Worm (Caenorhabditis elegans) whole organism, L1 larva: ENCODE measurements around the gene math-14.
A peak's percentile ranks its signal among the peaks of the same experiment; 100 is the strongest.

Experiments
- Y116A8C.19 ChIP-seq: sonication (generic microtip); optimal IDR thresholded peaks from 2 replicates; lab custom pipeline; 2016; ENCODE audit warnings: missing compliant biosample characterization, missing genetic modification characterization, borderline replicate concordance
- alr-1 ChIP-seq: fragments of 200-800 bp; sonication (Bioruptor generic); optimal IDR thresholded peaks from 2 replicates; lab custom pipeline; 2018; ENCODE audit warnings: borderline replicate concordance, mild to moderate bottlenecking, missing genetic modification characterization, missing compliant biosample characterization
- aly-2 ChIP-seq: fragments of 150-350 bp; optimal IDR thresholded peaks from 2 replicates; lab custom pipeline; 2014; ENCODE audit warnings: missing biosample characterization, missing genetic modification characterization
- blmp-1 ChIP-seq: fragments of 150-350 bp; optimal IDR thresholded peaks from 2 replicates; lab custom pipeline; 2014; ENCODE audit warnings: missing biosample characterization, missing genetic modification characterization
- ceh-88 ChIP-seq: fragments of 200-800 bp; sonication (Bioruptor generic); IDR thresholded peaks from 2 replicates; pipeline ENCODE4 v1.3.6; 2022; ENCODE audit warnings: missing genetic modification characterization, missing compliant biosample characterization
- efl-1 ChIP-seq, 4 experiments: fragments of 150-350 bp; optimal IDR thresholded peaks in 3 of 4; peaks in 1 of 4; 1 replicate in 1 of 4; 2 replicates in 3 of 4; lab custom pipeline; 2014; ENCODE audit warnings: missing biosample characterization in 2 of 4, missing genetic modification characterization in 2 of 4, missing genetic modification reagents in 2 of 4
- egl-13 ChIP-seq: sonication (generic microtip); optimal IDR thresholded peaks from 2 replicates; lab custom pipeline; 2016; ENCODE audit warnings: missing genotype, missing genetic modification reagents, missing genetic modification characterization, missing compliant biosample characterization
- elt-2 ChIP-seq: sonication (generic microtip); optimal IDR thresholded peaks from 2 replicates; lab custom pipeline; 2016; ENCODE audit warnings: missing genetic modification characterization, mild to moderate bottlenecking, inconsistent platforms, missing compliant biosample characterization, missing genetic modification reagents
- elt-3 ChIP-seq, 6 experiments: fragments of 150-350 bp in 1 of 6; sonication (generic microtip); optimal IDR thresholded peaks; 2 replicates each; lab custom pipeline; 2017 to 2018; ENCODE audit warnings: missing biosample characterization in 6 of 6, missing genetic modification characterization in 6 of 6, inconsistent platforms in 1 of 6
- hpl-2 ChIP-seq: fragments of 150-350 bp; optimal IDR thresholded peaks from 2 replicates; lab custom pipeline; 2014; ENCODE audit warnings: missing biosample characterization, missing genetic modification reagents, missing genetic modification characterization
- isw-1 ChIP-seq: fragments of 200-800 bp; sonication (Bioruptor generic); IDR thresholded peaks from 2 replicates; pipeline ENCODE4 v1.3.6; 2022; ENCODE audit warnings: missing genetic modification characterization, missing compliant biosample characterization
- jun-1 ChIP-seq: fragments of 150-350 bp; optimal IDR thresholded peaks from 2 replicates; lab custom pipeline; 2014; ENCODE audit warnings: missing biosample characterization, missing genetic modification reagents, missing genetic modification characterization
- lin-14 ChIP-seq: fragments of 200-800 bp; sonication (Bioruptor generic); optimal IDR thresholded peaks from 2 replicates; lab custom pipeline; 2018; ENCODE audit warnings: mild to moderate bottlenecking, missing genetic modification characterization, moderate library complexity, missing compliant biosample characterization
- lin-15B ChIP-seq: fragments of 150-350 bp; sonication (generic microtip); optimal IDR thresholded peaks from 3 replicates; lab custom pipeline; 2014; ENCODE audit warnings: missing biosample characterization, missing genetic modification characterization
- lin-35 ChIP-seq, 2 experiments: fragments of 150-350 bp; optimal IDR thresholded peaks; 2 replicates each; lab custom pipeline; 2014; ENCODE audit warnings: missing biosample characterization in 2 of 2, missing genetic modification characterization in 2 of 2, missing genetic modification reagents in 2 of 2
- mab-9 ChIP-seq: fragments of 200-800 bp; sonication (Bioruptor generic); IDR thresholded peaks from 2 replicates; pipeline ENCODE4 v1.3.6; 2022; ENCODE audit warnings: missing genetic modification reagents, missing genetic modification characterization, missing compliant biosample characterization
- mdl-1 ChIP-seq, 2 experiments: fragments of 150-350 bp; optimal IDR thresholded peaks; 2 replicates each; lab custom pipeline; 2014 to 2017; ENCODE audit warnings: missing biosample characterization in 2 of 2, missing genetic modification characterization in 2 of 2, inconsistent platforms in 1 of 2
- mef-2 ChIP-seq: fragments of 150-350 bp; optimal IDR thresholded peaks from 2 replicates; lab custom pipeline; 2014; ENCODE audit warnings: missing biosample characterization, missing genetic modification characterization
- nhr-11 ChIP-seq: fragments of 150-350 bp; optimal IDR thresholded peaks from 2 replicates; lab custom pipeline; 2014; ENCODE audit warnings: missing biosample characterization, missing genetic modification characterization
- nhr-19 ChIP-seq: fragments of 200-800 bp; sonication (Bioruptor generic); conservative IDR thresholded peaks from 2 replicates; pipeline ENCODE4 v1.3.6; 2022; ENCODE audit warnings: missing genetic modification characterization, missing compliant biosample characterization
- nhr-237 ChIP-seq: fragments of 150-350 bp; optimal IDR thresholded peaks from 2 replicates; lab custom pipeline; 2014; ENCODE audit warnings: missing biosample characterization, missing genetic modification characterization
- nhr-71 ChIP-seq: sonication (generic microtip); optimal IDR thresholded peaks from 2 replicates; lab custom pipeline; 2016; ENCODE audit warnings: mild to moderate bottlenecking, missing genetic modification characterization, moderate library complexity, missing compliant biosample characterization
- nhr-84 ChIP-seq: sonication (generic microtip); optimal IDR thresholded peaks from 2 replicates; lab custom pipeline; 2017; ENCODE audit warnings: missing biosample characterization, missing genetic modification characterization
- nhr-90 ChIP-seq: sonication (generic microtip); optimal IDR thresholded peaks from 2 replicates; lab custom pipeline; 2016; ENCODE audit warnings: mild to moderate bottlenecking, missing genetic modification characterization, missing compliant biosample characterization; ENCODE audit not compliant: poor library complexity
- pax-3 ChIP-seq: fragments of 200-800 bp; sonication (Bioruptor generic); optimal IDR thresholded peaks from 2 replicates; lab custom pipeline; 2018; ENCODE audit warnings: mild to moderate bottlenecking, missing genetic modification characterization, moderate library complexity, missing compliant biosample characterization
- pqm-1 ChIP-seq: sonication (generic microtip); optimal IDR thresholded peaks from 3 replicates; lab custom pipeline; 2017; ENCODE audit warnings: missing biosample characterization, missing genetic modification characterization
- skn-1 ChIP-seq: fragments of 150-350 bp; optimal IDR thresholded peaks from 2 replicates; lab custom pipeline; 2014; ENCODE audit warnings: missing biosample characterization, missing genetic modification characterization
- sox-4 ChIP-seq: sonication (generic microtip); optimal IDR thresholded peaks from 2 replicates; lab custom pipeline; 2016; ENCODE audit warnings: missing genetic modification characterization, missing compliant biosample characterization
- tlp-1 ChIP-seq: fragments of 150-350 bp; optimal IDR thresholded peaks from 2 replicates; lab custom pipeline; 2014; ENCODE audit warnings: missing biosample characterization, missing genetic modification characterization
- unc-62 ChIP-seq: fragments of 150-350 bp; optimal IDR thresholded peaks from 2 replicates; lab custom pipeline; 2014; ENCODE audit warnings: missing biosample characterization, missing genetic modification reagents, missing genetic modification characterization
- unc-98 ChIP-seq: fragments of 200-800 bp; sonication (Bioruptor generic); IDR thresholded peaks from 2 replicates; pipeline ENCODE4 v1.3.6; 2022; ENCODE audit warnings: missing genetic modification characterization, missing compliant biosample characterization
- xbp-1 ChIP-seq: sonication (generic microtip); optimal IDR thresholded peaks from 2 replicates; lab custom pipeline; 2016; ENCODE audit warnings: missing genetic modification characterization, missing compliant biosample characterization
- zip-4 ChIP-seq: fragments of 200-800 bp; sonication (Bioruptor generic); optimal IDR thresholded peaks from 2 replicates; lab custom pipeline; 2018; ENCODE audit warnings: mild to moderate bottlenecking, missing genetic modification characterization, moderate library complexity, missing compliant biosample characterization
- ztf-11 ChIP-seq, 2 experiments: sonication (generic microtip); optimal IDR thresholded peaks; 2 replicates each; lab custom pipeline; 2016 to 2017; ENCODE audit warnings: missing genetic modification characterization in 2 of 2, missing biosample characterization in 1 of 2, missing compliant biosample characterization in 1 of 2
- ztf-4 ChIP-seq: fragments of 150-350 bp; optimal IDR thresholded peaks from 2 replicates; lab custom pipeline; 2014; ENCODE audit warnings: missing biosample characterization, missing genetic modification characterization

math-14 gene

ce11 chrII:1830182-1830682, 39.0 kb upstream of the math-14 start, which contains the start of gene math-40:
Gene math-40, plus strand, starts transcription at chrII:1830632.
- TF ChIP-seq alr-1 (tag; lab: Kevin White, UChicago) (no peak), skn-1 (no peak), mdl-1 (tag; optimal IDR thresholded peaks at IDR 0.05; lab: Kevin White, UChicago) (no peak), nhr-90 (no peak), tlp-1 (tag; lab: Kevin White, UChicago) (no peak), aly-2 (no peak), nhr-11 (tag; lab: Kevin White, UChicago) (no peak), ztf-11 (tag; optimal IDR thresholded peaks at IDR 0.05; lab: Kevin White, UChicago) (no peak), elt-2 (tag; lab: Kevin White, UChicago) (peak; percentile 26), jun-1 (tag; lab: Kevin White, UChicago) (no peak), blmp-1 (tag; lab: Kevin White, UChicago) (no peak), mab-9 (GFP tag; lab: Robert Waterston, UW) (no peak), efl-1 (optimal IDR thresholded peaks at IDR 0.05; lab: Kevin White, UChicago) (no peak), efl-1 (GFP tag; optimal IDR thresholded peaks at IDR 0.05 in 1 of 2; lab: Kevin White, UChicago) (peak in 1 of 2 experiments; percentile 18)

ce11 chrII:1831883-1832388, 37.3 kb upstream of the math-14 start, which contains the start of gene math-39:
Gene math-39, plus strand, starts transcription at chrII:1832338.
- TF ChIP-seq lin-15B (tag; lab: Kevin White, UChicago) = no peak
- TF ChIP-seq hpl-2 (GFP tag; lab: Kevin White, UChicago) = no peak
- TF ChIP-seq elt-3 (tag; optimal IDR thresholded peaks at IDR 0.05; lab: Kevin White, UChicago) = no peak
- no peak for TF ChIP-seq sox-4 (tag; lab: Kevin White, UChicago)

DNA sequence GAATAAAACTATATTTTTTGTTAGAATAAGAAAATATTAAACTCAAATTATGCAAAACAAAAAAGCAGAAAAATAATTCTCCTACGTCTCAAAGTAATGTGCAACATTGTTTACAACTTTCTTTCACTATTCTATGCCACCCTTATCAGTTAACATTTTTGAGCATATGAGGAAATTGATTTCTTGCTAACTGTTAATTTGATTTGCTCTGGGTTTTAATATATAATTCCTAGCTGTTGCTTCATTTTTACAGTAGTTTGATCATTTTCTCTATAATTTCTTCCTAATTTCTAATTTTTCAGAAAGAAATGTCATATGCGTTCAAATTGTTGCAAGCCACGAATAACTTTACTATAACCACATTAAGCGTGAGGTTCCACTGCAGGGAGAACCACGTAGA, 33.0 kb upstream of the math-14 start, which contains the start of gene T08E11.1:
TSS of gene T08E11.1 (plus strand) at position 301 of the 400 bp plus-strand sequence.
- TF ChIP-seq elt-2 (tag; lab: Kevin White, UChicago) (peak; percentile 47), lin-14 (no peak)

DNA sequence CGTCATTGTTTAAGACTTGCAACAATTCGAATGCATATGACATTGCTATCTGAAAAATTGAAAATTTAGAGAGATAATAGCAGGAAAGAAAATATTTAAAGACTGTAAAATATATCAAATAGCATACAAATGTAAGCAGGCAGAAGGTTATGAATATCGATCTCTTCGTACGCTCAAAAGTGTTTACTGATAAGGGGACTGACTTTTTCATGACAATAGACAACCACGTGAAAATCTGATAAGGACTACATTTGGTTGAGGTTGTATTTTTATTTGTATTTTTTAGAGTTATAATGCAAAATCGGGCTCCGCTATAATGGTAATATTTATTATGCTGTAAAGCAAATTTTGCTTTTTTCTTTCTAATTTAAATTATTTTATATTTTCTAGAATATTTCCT, 26.3 kb upstream of the math-14 start, which contains the start of the genes C52E2.5 and C52E2.4:
TSS of gene C52E2.5 (minus strand) at position 43 of the 400 bp plus-strand sequence.
TSS of gene C52E2.4 (plus strand) at position 252 of the 400 bp plus-strand sequence.
- TF ChIP-seq nhr-237 (tag; lab: Kevin White, UChicago) = no peak
- no peak for TF ChIP-seq efl-1 (optimal IDR thresholded peaks at IDR 0.05; lab: Kevin White, UChicago)
- TF ChIP-seq efl-1 (GFP tag; optimal IDR thresholded peaks at IDR 0.05 in 1 of 2; lab: Kevin White, UChicago) = peak in 1 of 2 experiments; percentile 16
- peak; percentile 16 for TF ChIP-seq pqm-1 (tag; lab: Kevin White, UChicago)
- TF ChIP-seq elt-2 (tag; lab: Kevin White, UChicago) = peak; percentile 96
- no peak for TF ChIP-seq nhr-71 (tag; lab: Kevin White, UChicago)
- no peak for TF ChIP-seq aly-2
- TF ChIP-seq lin-35 (GFP tag; optimal IDR thresholded peaks at IDR 0.05; lab: Kevin White, UChicago) = peak in 1 of 2 experiments; percentile 34
- TF ChIP-seq tlp-1 (tag; lab: Kevin White, UChicago) = peak; percentile 45
- TF ChIP-seq egl-13 (tag; lab: Kevin White, UChicago) = peak; percentile 5

- no peak for TF ChIP-seq zip-4 (GFP tag; lab: Kevin White, UChicago)
Observed at ce11 chrII:1844552-1844951, 24.7 kb upstream of the math-14 start.

ce11 chrII:1848109-1848508, 21.1 kb upstream of the math-14 start, which contains the start of gene fbxb-97:
Gene fbxb-97, minus strand, starts transcription at chrII:1848161.
- TF ChIP-seq efl-1 (optimal IDR thresholded peaks at IDR 0.05; lab: Kevin White, UChicago) = peak in 1 of 2 experiments; percentile 48
- TF ChIP-seq efl-1 (GFP tag; optimal IDR thresholded peaks at IDR 0.05 in 1 of 2; lab: Kevin White, UChicago) = no peak
- TF ChIP-seq nhr-84 = no peak

- no peak for TF ChIP-seq nhr-237 (tag; lab: Kevin White, UChicago)
- no peak for TF ChIP-seq mdl-1 (tag; optimal IDR thresholded peaks at IDR 0.05; lab: Kevin White, UChicago)
- TF ChIP-seq skn-1 = no peak
- no peak for TF ChIP-seq Y116A8C.19 (tag; lab: Kevin White, UChicago)
- TF ChIP-seq pax-3 = no peak
- TF ChIP-seq alr-1 (tag; lab: Kevin White, UChicago) = no peak
- no peak for TF ChIP-seq ceh-88 (GFP tag; lab: Robert Waterston, UW)
- TF ChIP-seq unc-62 (GFP tag; lab: Kevin White, UChicago) = no peak
- TF ChIP-seq xbp-1 (tag; lab: Kevin White, UChicago) = no peak
- TF ChIP-seq nhr-19 (GFP tag; lab: Robert Waterston, UW) = no peak
- no peak for TF ChIP-seq ztf-4
- no peak for TF ChIP-seq elt-3 (tag; optimal IDR thresholded peaks at IDR 0.05; lab: Kevin White, UChicago)
- TF ChIP-seq unc-98 (GFP tag; lab: Robert Waterston, UW) = no peak
- no peak for TF ChIP-seq isw-1 (GFP tag; lab: Robert Waterston, UW)
- TF ChIP-seq mef-2 (tag; lab: Kevin White, UChicago) = no peak
Observed at ce11 chrII:1850299-1850698, 18.9 kb upstream of the math-14 start, which contains the start of gene fbxb-96. Gene fbxb-96, minus strand, starts transcription at chrII:1850399.
